Worm (Caenorhabditis elegans) whole organism, late embryonic: Measurements from ENCODE around the gene spsb-2.
A peak's percentile ranks its signal among the peaks of the same experiment; 100 is the strongest.

Experiments
- C08G9.2 ChIP-seq: sonication (generic microtip); optimal IDR thresholded peaks from 2 replicates; lab custom pipeline; 2016; ENCODE audit warnings: mild to moderate bottlenecking, missing genetic modification characterization, moderate library complexity, missing compliant biosample characterization
- C38D4.7 ChIP-seq: fragments of 200-800 bp; sonication (Bioruptor generic); optimal IDR thresholded peaks from 2 replicates; lab custom pipeline; 2018; ENCODE audit warnings: mild to moderate bottlenecking, missing genetic modification characterization, moderate library complexity, missing compliant biosample characterization
- F13H6.1 ChIP-seq: sonication (generic microtip); optimal IDR thresholded peaks from 2 replicates; lab custom pipeline; 2016; ENCODE audit warnings: missing genetic modification characterization, missing compliant biosample characterization
- K02D7.2 ChIP-seq: sonication (generic microtip); optimal IDR thresholded peaks from 2 replicates; lab custom pipeline; 2017; ENCODE audit warnings: mild to moderate bottlenecking, missing genetic modification characterization, missing compliant biosample characterization
- Y22D7AL.16 ChIP-seq: sonication (generic microtip); optimal IDR thresholded peaks from 2 replicates; lab custom pipeline; 2016; ENCODE audit warnings: missing genetic modification characterization, missing compliant biosample characterization
- ahr-1 ChIP-seq: sonication (generic microtip); optimal IDR thresholded peaks from 2 replicates; lab custom pipeline; 2016; ENCODE audit warnings: missing genetic modification characterization, missing compliant biosample characterization
- ama-1 ChIP-seq: fragments of 150-350 bp; optimal IDR thresholded peaks from 2 replicates; lab custom pipeline; 2014
- ceh-18 ChIP-seq: sonication (generic microtip); optimal IDR thresholded peaks from 2 replicates; lab custom pipeline; 2016; ENCODE audit warnings: missing genetic modification characterization, missing compliant biosample characterization
- ceh-19 ChIP-seq: fragments of 200-800 bp; sonication (Bioruptor generic); optimal IDR thresholded peaks from 2 replicates; lab custom pipeline; 2018; ENCODE audit warnings: mild to moderate bottlenecking, missing genetic modification characterization, missing compliant biosample characterization
- ceh-2 ChIP-seq: sonication (generic microtip); optimal IDR thresholded peaks from 2 replicates; lab custom pipeline; 2016; ENCODE audit warnings: missing genotype, missing genetic modification characterization, missing compliant biosample characterization
- ceh-30 ChIP-seq: fragments of 150-350 bp; optimal IDR thresholded peaks from 2 replicates; lab custom pipeline; 2014; ENCODE audit warnings: missing biosample characterization, missing genetic modification characterization
- ceh-31 ChIP-seq: sonication (generic microtip); optimal IDR thresholded peaks from 2 replicates; lab custom pipeline; 2016; ENCODE audit warnings: missing genetic modification characterization, missing compliant biosample characterization
- ceh-34 ChIP-seq: sonication (generic microtip); optimal IDR thresholded peaks from 2 replicates; lab custom pipeline; 2016; ENCODE audit warnings: mild to moderate bottlenecking, missing genetic modification characterization, missing compliant biosample characterization
- ceh-45 ChIP-seq: fragments of 200-800 bp; sonication (Bioruptor generic); IDR thresholded peaks from 2 replicates; pipeline ENCODE4 v1.3.6; 2022; ENCODE audit warnings: missing genetic modification reagents, missing genetic modification characterization, missing compliant biosample characterization
- ceh-6 ChIP-seq: fragments of 200-800 bp; sonication (Bioruptor generic); optimal IDR thresholded peaks from 2 replicates; lab custom pipeline; 2018; ENCODE audit warnings: mild to moderate bottlenecking, missing genetic modification characterization, missing compliant biosample characterization
- ceh-9 ChIP-seq: sonication (generic microtip); optimal IDR thresholded peaks from 2 replicates; lab custom pipeline; 2016; ENCODE audit warnings: mild to moderate bottlenecking, missing genetic modification characterization, inconsistent platforms, missing compliant biosample characterization
- che-1 ChIP-seq: sonication (generic microtip); optimal IDR thresholded peaks from 2 replicates; lab custom pipeline; 2016; ENCODE audit warnings: mild to moderate bottlenecking, missing genetic modification characterization, missing compliant biosample characterization
- dmd-4 ChIP-seq: sonication (generic microtip); optimal IDR thresholded peaks from 2 replicates; lab custom pipeline; 2016; ENCODE audit warnings: borderline replicate concordance, missing genetic modification characterization, missing compliant biosample characterization
- dve-1 ChIP-seq: sonication (generic microtip); optimal IDR thresholded peaks from 2 replicates; lab custom pipeline; 2017; ENCODE audit warnings: antibody characterized with exemption, mild to moderate bottlenecking, missing genetic modification characterization, missing compliant biosample characterization
- elt-4 ChIP-seq: sonication (generic microtip); optimal IDR thresholded peaks from 2 replicates; lab custom pipeline; 2016; ENCODE audit warnings: missing genetic modification characterization, missing compliant biosample characterization
- fax-1 ChIP-seq: sonication (generic microtip); optimal IDR thresholded peaks from 2 replicates; lab custom pipeline; 2016; ENCODE audit warnings: missing genotype, missing genetic modification characterization, missing compliant biosample characterization
- fkh-10 ChIP-seq: fragments of 150-350 bp; optimal IDR thresholded peaks from 2 replicates; lab custom pipeline; 2014; ENCODE audit warnings: missing biosample characterization, missing genetic modification reagents, missing genetic modification characterization
- hlh-13 ChIP-seq: fragments of 200-800 bp; sonication (Bioruptor generic); optimal IDR thresholded peaks from 2 replicates; lab custom pipeline; 2018; ENCODE audit warnings: mild to moderate bottlenecking, missing genetic modification characterization, missing compliant biosample characterization
- hlh-30 ChIP-seq: sonication (generic microtip); optimal IDR thresholded peaks from 2 replicates; lab custom pipeline; 2017; ENCODE audit warnings: antibody characterized with exemption, missing genetic modification characterization, missing compliant biosample characterization; ENCODE audit not compliant: insufficient read depth
- hlh-8 ChIP-seq: sonication (generic microtip); optimal IDR thresholded peaks from 2 replicates; lab custom pipeline; 2016; ENCODE audit warnings: missing genotype, missing genetic modification characterization, missing compliant biosample characterization
- lim-6 ChIP-seq: sonication (generic microtip); optimal IDR thresholded peaks from 2 replicates; lab custom pipeline; 2016; ENCODE audit warnings: missing genetic modification characterization, missing compliant biosample characterization
- nfya-1 ChIP-seq: sonication (generic microtip); optimal IDR thresholded peaks from 2 replicates; lab custom pipeline; 2017; ENCODE audit warnings: missing genetic modification characterization, mild to moderate bottlenecking, missing compliant biosample characterization, antibody characterized with exemption, moderate library complexity
- nhr-232 ChIP-seq: sonication (generic microtip); optimal IDR thresholded peaks from 2 replicates; lab custom pipeline; 2016; ENCODE audit warnings: missing genetic modification characterization, missing compliant biosample characterization
- npax-4 ChIP-seq: sonication (generic microtip); optimal IDR thresholded peaks from 2 replicates; lab custom pipeline; 2016; ENCODE audit warnings: missing genetic modification characterization, missing compliant biosample characterization
- odd-2 ChIP-seq: sonication (generic microtip); optimal IDR thresholded peaks from 2 replicates; lab custom pipeline; 2017; ENCODE audit warnings: antibody characterized with exemption, mild to moderate bottlenecking, missing genetic modification characterization, missing compliant biosample characterization
- pag-3 ChIP-seq: sonication (generic microtip); optimal IDR thresholded peaks from 2 replicates; lab custom pipeline; 2016; ENCODE audit warnings: missing compliant biosample characterization, missing genetic modification characterization, borderline replicate concordance
- pat-9 ChIP-seq: fragments of 200-800 bp; sonication (Bioruptor generic); optimal IDR thresholded peaks from 2 replicates; lab custom pipeline; 2018; ENCODE audit warnings: mild to moderate bottlenecking, missing genetic modification characterization, moderate library complexity, missing compliant biosample characterization
- pha-2 ChIP-seq: sonication (generic microtip); optimal IDR thresholded peaks from 2 replicates; lab custom pipeline; 2017; ENCODE audit warnings: mild to moderate bottlenecking, missing genetic modification characterization, missing compliant biosample characterization
- pha-4 ChIP-seq: fragments of 150-350 bp; optimal IDR thresholded peaks from 2 replicates; lab custom pipeline; 2018; ENCODE audit warnings: missing biosample characterization, missing genetic modification reagents, missing genetic modification characterization
- pqm-1 ChIP-seq: sonication (generic microtip); optimal IDR thresholded peaks from 2 replicates; lab custom pipeline; 2016; ENCODE audit warnings: missing genetic modification characterization, missing compliant biosample characterization
- pros-1 ChIP-seq: fragments of 150-350 bp; optimal IDR thresholded peaks from 2 replicates; lab custom pipeline; 2014; ENCODE audit warnings: missing biosample characterization, missing genetic modification reagents, missing genetic modification characterization
- ref-2 ChIP-seq: sonication (generic microtip); optimal IDR thresholded peaks from 2 replicates; lab custom pipeline; 2016; ENCODE audit warnings: missing genetic modification characterization, missing compliant biosample characterization
- rnt-1 ChIP-seq: sonication (generic microtip); optimal IDR thresholded peaks from 2 replicates; lab custom pipeline; 2016; ENCODE audit warnings: missing genetic modification characterization, missing compliant biosample characterization
- sox-2 ChIP-seq: fragments of 200-800 bp; sonication (Bioruptor generic); IDR thresholded peaks from 2 replicates; pipeline ENCODE4 v1.3.6; 2022; ENCODE audit warnings: missing genetic modification reagents, missing genetic modification characterization, missing compliant biosample characterization
- sox-4 ChIP-seq: sonication (generic microtip); optimal IDR thresholded peaks from 2 replicates; lab custom pipeline; 2017; ENCODE audit warnings: mild to moderate bottlenecking, missing genetic modification characterization, inconsistent platforms, missing compliant biosample characterization
- syd-9 ChIP-seq: sonication (generic microtip); optimal IDR thresholded peaks from 2 replicates; lab custom pipeline; 2016; ENCODE audit warnings: mild to moderate bottlenecking, missing genetic modification characterization, moderate library complexity, missing compliant biosample characterization
- unc-42 ChIP-seq: sonication (generic microtip); optimal IDR thresholded peaks from 2 replicates; lab custom pipeline; 2016; ENCODE audit warnings: missing genotype, missing genetic modification characterization, missing compliant biosample characterization
- unc-55 ChIP-seq: sonication (generic microtip); optimal IDR thresholded peaks from 2 replicates; lab custom pipeline; 2017; ENCODE audit warnings: missing biosample characterization, missing genetic modification reagents, missing genetic modification characterization
- unc-86 ChIP-seq: sonication (generic microtip); optimal IDR thresholded peaks from 2 replicates; lab custom pipeline; 2016; ENCODE audit warnings: missing genetic modification characterization, missing compliant biosample characterization
- zip-5 ChIP-seq: sonication (generic microtip); optimal IDR thresholded peaks from 2 replicates; lab custom pipeline; 2016; ENCODE audit warnings: missing genetic modification characterization, missing compliant biosample characterization
- ztf-16 ChIP-seq: sonication (generic microtip); optimal IDR thresholded peaks from 2 replicates; lab custom pipeline; 2017; ENCODE audit warnings: missing genetic modification characterization, missing compliant biosample characterization

The spsb-2 gene

DNA sequence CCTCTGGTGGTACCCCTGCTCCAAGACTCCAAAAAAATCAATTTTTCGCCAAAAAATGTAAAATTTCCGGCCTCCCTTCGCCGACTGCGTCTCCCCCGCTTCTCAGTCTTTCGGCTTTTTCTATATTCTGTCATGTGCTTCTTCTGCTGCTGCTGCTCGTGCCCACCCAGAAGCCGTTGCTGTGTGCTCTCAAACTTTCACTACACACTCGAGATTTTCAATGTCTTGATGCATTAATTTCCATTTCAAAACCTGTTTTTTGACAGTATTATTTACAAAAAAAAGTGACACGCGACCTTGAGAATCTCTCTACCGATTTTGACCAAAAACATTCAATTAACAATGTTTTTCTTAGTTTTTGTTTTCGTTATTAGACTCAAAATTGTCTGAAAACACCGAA, 20.8 kb upstream of the spsb-2 start:
- TF ChIP-seq nhr-232: no peak
- peak; percentile 52 for TF ChIP-seq hlh-30

- TF ChIP-seq hlh-30 (peak; percentile 29), ceh-45 (GFP tag; lab: Robert Waterston, UW) (no peak), unc-42 (tag; lab: Kevin White, UChicago) (no peak), pros-1 (no peak), ceh-18 (peak; percentile 14)
Observed at ce11 chrII:15212260-15212914, 17.8 kb upstream of the spsb-2 start.

- TF ChIP-seq fax-1 (tag; lab: Kevin White, UChicago) (no peak), rnt-1 (tag; lab: Kevin White, UChicago) (peak; percentile 11)
Observed at ce11 chrII:15213732-15214131, 16.4 kb upstream of the spsb-2 start.

ce11 chrII:15217949-15218348, 12.2 kb upstream of the spsb-2 start:
- TF ChIP-seq ceh-9 (tag; lab: Kevin White, UChicago) (no peak), ceh-19 (GFP tag; lab: Kevin White, UChicago) (no peak), pros-1 (no peak), syd-9 (tag; lab: Kevin White, UChicago) (no peak), ceh-31 (tag; lab: Kevin White, UChicago) (peak; percentile 27), dve-1 (tag; lab: Kevin White, UChicago) (peak; percentile 22), nfya-1 (tag; lab: Kevin White, UChicago) (peak; percentile 7), ztf-16 (tag; lab: Kevin White, UChicago) (no peak), lim-6 (no peak), hlh-30 (no peak), unc-86 (tag; lab: Kevin White, UChicago) (no peak), odd-2 (tag; lab: Kevin White, UChicago) (no peak), pha-4 (no peak), Y22D7AL.16 (tag; lab: Kevin White, UChicago) (no peak), C08G9.2 (no peak), pha-2 (tag; lab: Kevin White, UChicago) (no peak), fkh-10 (no peak), dmd-4 (tag; lab: Kevin White, UChicago) (no peak), unc-42 (tag; lab: Kevin White, UChicago) (no peak), pat-9 (tag; lab: Kevin White, UChicago) (no peak), sox-4 (no peak), ref-2 (tag; lab: Kevin White, UChicago) (no peak), ahr-1 (tag; lab: Kevin White, UChicago) (no peak), elt-4 (tag; lab: Kevin White, UChicago) (no peak), npax-4 (tag; lab: Kevin White, UChicago) (no peak), sox-2 (GFP tag; lab: Robert Waterston, UW) (no peak), pag-3 (tag; lab: Kevin White, UChicago) (no peak), zip-5 (no peak), ceh-30 (tag; lab: Kevin White, UChicago) (no peak), ceh-2 (tag; lab: Kevin White, UChicago) (no peak), unc-55 (GFP tag; lab: Kevin White, UChicago) (no peak), che-1 (tag; lab: Kevin White, UChicago) (no peak), ceh-34 (tag; lab: Kevin White, UChicago) (peak; percentile 15), K02D7.2 (no peak), hlh-8 (tag; lab: Kevin White, UChicago) (no peak), ama-1 (lab: Kevin White, UChicago) (no peak), pqm-1 (tag; lab: Kevin White, UChicago) (no peak), C38D4.7 (GFP tag; lab: Kevin White, UChicago) (peak; percentile 22), F13H6.1 (tag; lab: Kevin White, UChicago) (peak; percentile 11), fax-1 (tag; lab: Kevin White, UChicago) (no peak), ceh-6 (no peak), hlh-13 (GFP tag; lab: Kevin White, UChicago) (no peak), nhr-232 (no peak)
